Fruit fly (Drosophila melanogaster) whole organism, wandering third instar larva: Measurements from ENCODE around the gene CG15212.

Experiments
- Abd-B ChIP-seq: fragments of >200 bp; optimal IDR thresholded peaks from 2 replicates; lab custom pipeline; 2017; ENCODE audit warnings: missing biosample characterization, missing genetic modification characterization
- CG32264 ChIP-seq: fragments of 200-800 bp; sonication (Bioruptor generic); optimal IDR thresholded peaks from 2 replicates; lab custom pipeline; 2016; ENCODE audit warnings: missing biosample characterization, missing genetic modification characterization
- CG9705 ChIP-seq: fragments of 200-800 bp; sonication (Bioruptor generic); optimal IDR thresholded peaks from 2 replicates; lab custom pipeline; 2018; ENCODE audit warnings: missing biosample characterization, mild to moderate bottlenecking, missing genetic modification characterization
- CrebA ChIP-seq: fragments of 200-800 bp; sonication (Bioruptor generic); optimal IDR thresholded peaks from 2 replicates; lab custom pipeline; 2016; ENCODE audit warnings: missing biosample characterization, mild to moderate bottlenecking, missing genetic modification characterization, borderline replicate concordance
- Dfd ChIP-seq: fragments of >200 bp; optimal IDR thresholded peaks from 2 replicates; lab custom pipeline; 2017; ENCODE audit warnings: missing biosample characterization, missing genetic modification characterization
- Dif ChIP-seq: fragments of 200-275, 200-300 bp; sonication (Bioruptor generic); optimal IDR thresholded peaks from 2 replicates; lab custom pipeline; 2018; ENCODE audit warnings: missing biosample characterization, missing genetic modification characterization; ENCODE audit not compliant: partially characterized antibody
- GATAd ChIP-seq: sonication (Bioruptor generic); optimal IDR thresholded peaks from 2 replicates; lab custom pipeline; 2016; ENCODE audit warnings: missing biosample characterization, missing genetic modification characterization
- HLH106 ChIP-seq: fragments of 200-800 bp; optimal IDR thresholded peaks from 3 replicates; lab custom pipeline; 2019; ENCODE audit warnings: missing biosample characterization, mild to moderate bottlenecking, missing genetic modification characterization, moderate library complexity
- Hr83 ChIP-seq: fragments of 200-300 bp; sonication (Bioruptor generic); optimal IDR thresholded peaks from 2 replicates; lab custom pipeline; 2016; ENCODE audit warnings: missing biosample characterization, mild to moderate bottlenecking, missing genetic modification characterization, moderate library complexity; ENCODE audit not compliant: poor library complexity, severe bottlenecking
- Mio ChIP-seq: sonication (Bioruptor generic); optimal IDR thresholded peaks from 2 replicates; lab custom pipeline; 2016; ENCODE audit warnings: missing biosample characterization, missing genetic modification characterization
- Myc ChIP-seq: fragments of >200 bp; optimal IDR thresholded peaks from 2 replicates; lab custom pipeline; 2017
- N ChIP-seq: fragments of >200 bp; optimal IDR thresholded peaks from 2 replicates; lab custom pipeline; 2018; ENCODE audit warnings: missing biosample characterization, missing external identifiers, missing genetic modification characterization
- Rel ChIP-seq, 2 experiments: fragments of 200-800 bp; sonication (Bioruptor generic) in 1 of 2; optimal IDR thresholded peaks; 2 replicates in 1 of 2; 3 replicates in 1 of 2; lab custom pipeline; 2016 to 2019; ENCODE audit warnings: mild to moderate bottlenecking in 2 of 2, missing biosample characterization in 2 of 2, missing genetic modification characterization in 2 of 2, moderate library complexity in 1 of 2
- Sp1 ChIP-seq: fragments of 200-800 bp; sonication (Bioruptor generic); optimal IDR thresholded peaks from 3 replicates; lab custom pipeline; 2019; ENCODE audit warnings: missing biosample characterization, mild to moderate bottlenecking, missing genetic modification characterization, moderate library complexity
- Vsx2 ChIP-seq: fragments of 200-300, 225-300 bp; sonication (Bioruptor generic); optimal IDR thresholded peaks from 2 replicates; lab custom pipeline; 2018; ENCODE audit warnings: missing biosample characterization, missing genetic modification characterization; ENCODE audit not compliant: partially characterized antibody
- br ChIP-seq: fragments of 200-800 bp; sonication (Bioruptor generic); optimal IDR thresholded peaks from 2 replicates; lab custom pipeline; 2016; ENCODE audit warnings: missing biosample characterization, missing genetic modification characterization
- brk ChIP-seq: fragments of 200-800 bp; sonication (Bioruptor generic); optimal IDR thresholded peaks from 2 replicates; lab custom pipeline; 2016; ENCODE audit warnings: missing biosample characterization, mild to moderate bottlenecking, missing genetic modification characterization
- dl ChIP-seq, 2 experiments: fragments of 175-275, 200-275 bp in 1 of 2; fragments of 200-275 bp in 1 of 2; sonication (Bioruptor generic); optimal IDR thresholded peaks; lab custom pipeline; 2018; ENCODE audit warnings: mild to moderate bottlenecking in 2 of 2, missing biosample characterization in 2 of 2, missing genetic modification characterization in 2 of 2, moderate library complexity in 2 of 2; ENCODE audit not compliant: partially characterized antibody in 2 of 2, insufficient read depth in 1 of 2
- dmrt93B ChIP-seq: fragments of 200-800 bp; sonication (Bioruptor generic); optimal IDR thresholded peaks from 2 replicates; lab custom pipeline; 2018; ENCODE audit warnings: missing biosample characterization, mild to moderate bottlenecking, missing genetic modification characterization
- dsf ChIP-seq: sonication (Bioruptor generic); optimal IDR thresholded peaks from 2 replicates; lab custom pipeline; 2016; ENCODE audit warnings: missing biosample characterization, missing genetic modification characterization, borderline replicate concordance
- ey ChIP-seq: fragments of 200-800 bp; sonication (Bioruptor generic); optimal IDR thresholded peaks from 2 replicates; lab custom pipeline; 2016; ENCODE audit warnings: missing biosample characterization, missing genetic modification characterization
- foxo ChIP-seq, 2 experiments: fragments of 200-800 bp; sonication (Bioruptor generic); optimal IDR thresholded peaks; 2 replicates in 1 of 2; 3 replicates in 1 of 2; lab custom pipeline; 2016 to 2017; ENCODE audit warnings: missing biosample characterization in 2 of 2, missing genetic modification characterization in 2 of 2
- fru ChIP-seq: fragments of 200-800 bp; sonication (Bioruptor generic); optimal IDR thresholded peaks from 3 replicates; lab custom pipeline; 2016; ENCODE audit warnings: missing biosample characterization, mild to moderate bottlenecking, missing genetic modification characterization
- h ChIP-seq: fragments of 200-800 bp; sonication (Bioruptor generic); optimal IDR thresholded peaks from 3 replicates; lab custom pipeline; 2016; ENCODE audit warnings: missing biosample characterization, mild to moderate bottlenecking, missing genetic modification characterization
- lola ChIP-seq: fragments of >200 bp; optimal IDR thresholded peaks from 2 replicates; lab custom pipeline; 2017; ENCODE audit warnings: missing biosample characterization, missing genetic modification characterization
- psq ChIP-seq: fragments of 200-800 bp; sonication (Bioruptor generic); optimal IDR thresholded peaks from 3 replicates; lab custom pipeline; 2017; ENCODE audit warnings: missing biosample characterization, mild to moderate bottlenecking, missing genetic modification characterization, moderate library complexity
- rgr ChIP-seq: fragments of 200-800 bp; sonication (Bioruptor generic); optimal IDR thresholded peaks from 3 replicates; lab custom pipeline; 2016; ENCODE audit warnings: missing biosample characterization, mild to moderate bottlenecking, missing genetic modification characterization
- sage ChIP-seq: fragments of 200-800 bp; sonication (Bioruptor generic); optimal IDR thresholded peaks from 2 replicates; lab custom pipeline; 2016; ENCODE audit warnings: missing biosample characterization, mild to moderate bottlenecking, missing genetic modification characterization
- usp ChIP-seq: fragments of >200 bp; optimal IDR thresholded peaks from 2 replicates; lab custom pipeline; 2017; ENCODE audit warnings: missing biosample characterization, missing genetic modification characterization

CG15212 gene

dm6 chr3L:5131245-5131644 is at the start of gene CG15212:
Gene CG15212 (plus strand): TSS chr3L:5131545.
- TF ChIP-seq Myc: no peak
- TF ChIP-seq h (GFP tag; lab: Kevin White, UChicago): no peak
- no peak for TF ChIP-seq fru (GFP tag; lab: Kevin White, UChicago)
- no peak for TF ChIP-seq Rel (GFP tag; optimal IDR thresholded peaks at IDR 0.05; lab: Kevin White, UChicago)
- no peak for TF ChIP-seq Rel (tag; optimal IDR thresholded peaks at IDR 0.05; lab: Kevin White, UChicago)
- no peak for TF ChIP-seq Dif (GFP tag; lab: Kevin White, UChicago)
- TF ChIP-seq Sp1: no peak
- no peak for TF ChIP-seq Vsx2 (GFP tag; lab: Kevin White, UChicago)
- TF ChIP-seq N: no peak
- TF ChIP-seq Hr83 (GFP tag; lab: Kevin White, UChicago): no peak
- no peak for TF ChIP-seq ey (GFP tag; lab: Kevin White, UChicago)
- no peak for TF ChIP-seq dsf (GFP tag; lab: Kevin White, UChicago)

- TF ChIP-seq Sp1 (peak; percentile 18), brk (GFP tag; lab: Kevin White, UChicago) (no peak)
Observed at dm6 chr3L:5096674-5097073, 34.7 kb upstream of the CG15212 start.

dm6 chr3L:5102050-5102449 is 29.3 kb upstream of the CG15212 start:
- TF ChIP-seq N (no peak), psq (no peak), Mio (GFP tag; lab: Kevin White, UChicago) (no peak), usp (GFP tag; lab: Kevin White, UChicago) (no peak), dl (GFP tag; optimal IDR thresholded peaks at IDR 0.05; lab: Kevin White, UChicago; ENCODE audit: insufficient read depth in 1 of 2, partially characterized antibody in 2 of 2) (no peak)

- TF ChIP-seq Abd-B (GFP tag; lab: Kevin White, UChicago) (no peak), Sp1 (no peak), usp (GFP tag; lab: Kevin White, UChicago) (no peak), N (no peak), lola (GFP tag; lab: Kevin White, UChicago) (no peak), foxo (GFP tag; optimal IDR thresholded peaks at IDR 0.05; lab: Kevin White, UChicago) (no peak), rgr (GFP tag; lab: Kevin White, UChicago) (no peak), ey (GFP tag; lab: Kevin White, UChicago) (no peak), dmrt93B (GFP tag; lab: Kevin White, UChicago) (no peak), CG9705 (GFP tag; lab: Kevin White, UChicago) (no peak), Dfd (GFP tag; lab: Kevin White, UChicago) (no peak)
Observed at dm6 chr3L:5125202-5125601, 6.1 kb upstream of the CG15212 start.

- no peak for TF ChIP-seq sage (GFP tag; lab: Kevin White, UChicago)
- no peak for TF ChIP-seq foxo (GFP tag; optimal IDR thresholded peaks at IDR 0.05; lab: Kevin White, UChicago)
- no peak for TF ChIP-seq br (GFP tag; lab: Kevin White, UChicago)
- TF ChIP-seq N: no peak
- no peak for TF ChIP-seq Myc
- no peak for TF ChIP-seq HLH106 (tag; lab: Kevin White, UChicago)
- no peak for TF ChIP-seq CG32264
- no peak for TF ChIP-seq CrebA (GFP tag; lab: Kevin White, UChicago)
- TF ChIP-seq, all 38 proteins: peak for 0
Observed at dm6 chr3L:5127609-5128008, 3.7 kb upstream of the CG15212 start.

- no peak for TF ChIP-seq Sp1
- TF ChIP-seq brk (GFP tag; lab: Kevin White, UChicago): no peak
- TF ChIP-seq dsf (GFP tag; lab: Kevin White, UChicago): no peak
- peak in 1 of 2 experiments; percentile 39 for TF ChIP-seq foxo (GFP tag; optimal IDR thresholded peaks at IDR 0.05; lab: Kevin White, UChicago)
- TF ChIP-seq h (GFP tag; lab: Kevin White, UChicago): peak; percentile 16
- TF ChIP-seq fru (GFP tag; lab: Kevin White, UChicago): peak; percentile 18
- peak; percentile 16 for TF ChIP-seq HLH106 (tag; lab: Kevin White, UChicago)
- no peak for TF ChIP-seq GATAd
- no peak for TF ChIP-seq rgr (GFP tag; lab: Kevin White, UChicago)
- TF ChIP-seq usp (GFP tag; lab: Kevin White, UChicago): no peak
- no peak for TF ChIP-seq dmrt93B (GFP tag; lab: Kevin White, UChicago)
- TF ChIP-seq psq: peak; percentile 65
Observed at dm6 chr3L:5128214-5128613, 3.1 kb upstream of the CG15212 start.
